In genomic region chrII:9602566-9602965, ce11 we compare ENCODE assay signal across 1 worm cellular context.
TF ChIP-seq lines count a peak whose summit lies in the region.

No protein-coding gene starts in this region.

TF ChIP-seq in whole organism, L1 larva, 84 proteins besides CTCF, POLR2A, EP300 and RAD21 (continued from another document):
- no peak for TF ChIP-seq efl-1 (optimal IDR thresholded peaks at IDR 0.05; lab: Kevin White, UChicago)
- peak in 1 of 2 experiments; percentile 50 for TF ChIP-seq efl-1 (GFP tag; optimal IDR thresholded peaks at IDR 0.05 in 1 of 2; lab: Kevin White, UChicago)
- no peak for TF ChIP-seq isw-1 (GFP tag; IDR thresholded peaks at IDR 0.05; lab: Robert Waterston, UW)
TF ChIP-seq in whole organism, L1 larva: peak in this region for 8.
